Fruit fly (Drosophila melanogaster) whole organism, embryonic: ENCODE data around the gene Drp1.

Experiments used
- Antp ChIP-seq: fragments of 200-800 bp; sonication (Bioruptor generic); optimal IDR thresholded peaks from 3 replicates; lab custom pipeline; 2016; ENCODE audit warnings: missing biosample characterization, missing genetic modification characterization
- Blimp-1 ChIP-seq: fragments of 200-800 bp; sonication (Bioruptor generic); optimal IDR thresholded peaks from 3 replicates; lab custom pipeline; 2018; ENCODE audit warnings: missing biosample characterization, missing genetic modification characterization, mild to moderate bottlenecking, moderate library complexity, missing genetic modification reagents
- CG12236 ChIP-seq: fragments of 200-800 bp; sonication (Bioruptor generic); optimal IDR thresholded peaks from 2 replicates; lab custom pipeline; 2016; ENCODE audit warnings: missing biosample characterization, missing genetic modification characterization
- CG12744 ChIP-seq: fragments of 200-800 bp; sonication (Bioruptor generic); optimal IDR thresholded peaks from 2 replicates; lab custom pipeline; 2016; ENCODE audit warnings: missing biosample characterization, missing genetic modification characterization
- CG13287 ChIP-seq: fragments of 200-800 bp; sonication (Bioruptor generic); IDR thresholded peaks from 2 replicates; pipeline ENCODE4 v1.3.6; 2022; ENCODE audit warnings: missing biosample characterization, missing genetic modification characterization; ENCODE audit not compliant: partially characterized antibody
- CG15269 ChIP-seq: fragments of 200-800 bp; sonication (Bioruptor generic); optimal IDR thresholded peaks from 2 replicates; lab custom pipeline; 2018; ENCODE audit warnings: missing biosample characterization, mild to moderate bottlenecking, missing genetic modification characterization, moderate library complexity
- CG16815 ChIP-seq: fragments of 200-800 bp; sonication (Bioruptor generic); optimal IDR thresholded peaks from 3 replicates; lab custom pipeline; 2017; ENCODE audit warnings: missing biosample characterization, mild to moderate bottlenecking, missing genetic modification characterization
- CG16863 ChIP-seq: fragments of 200-800 bp; sonication (Bioruptor generic); optimal IDR thresholded peaks from 3 replicates; lab custom pipeline; 2016; ENCODE audit warnings: missing biosample characterization, missing genetic modification characterization
- CG31365 ChIP-seq: fragments of 200-800 bp; sonication (Bioruptor generic); optimal IDR thresholded peaks from 2 replicates; lab custom pipeline; 2018; ENCODE audit warnings: missing biosample characterization, mild to moderate bottlenecking, missing genetic modification characterization
- CG33213 ChIP-seq: fragments of 200-800 bp; sonication (Bioruptor generic); optimal IDR thresholded peaks from 3 replicates; lab custom pipeline; 2016; ENCODE audit warnings: missing biosample characterization, missing genetic modification characterization
- CG3995 ChIP-seq: fragments of 200-800 bp; sonication (Bioruptor generic); optimal IDR thresholded peaks from 3 replicates; lab custom pipeline; 2016; ENCODE audit warnings: missing biosample characterization, missing genetic modification characterization
- CG4617 ChIP-seq: fragments of 200-800 bp; sonication (Bioruptor generic); optimal IDR thresholded peaks from 3 replicates; lab custom pipeline; 2016; ENCODE audit warnings: missing biosample characterization, missing genetic modification characterization, borderline replicate concordance
- CG4820 ChIP-seq: fragments of 200-800 bp; sonication (Bioruptor generic); optimal IDR thresholded peaks from 3 replicates; lab custom pipeline; 2016; ENCODE audit warnings: missing biosample characterization, missing genetic modification characterization
- CG6175 ChIP-seq: fragments of 200-800 bp; sonication (Bioruptor generic); IDR thresholded peaks from 3 replicates; pipeline ENCODE4 v1.3.6; 2022; ENCODE audit warnings: missing biosample characterization, missing genetic modification characterization
- CG7357 ChIP-seq: fragments of 200-800 bp; sonication (Bioruptor generic); IDR thresholded peaks from 3 replicates; pipeline ENCODE4 v1.3.6; 2022; ENCODE audit warnings: missing biosample characterization, missing genetic modification characterization
- CG7839 ChIP-seq: fragments of 200-800 bp; sonication (Bioruptor generic); optimal IDR thresholded peaks from 3 replicates; lab custom pipeline; 2018; ENCODE audit warnings: missing biosample characterization, mild to moderate bottlenecking, missing genetic modification characterization, moderate library complexity
- CG7963 ChIP-seq: fragments of 200-800 bp; sonication (Bioruptor generic); IDR thresholded peaks from 3 replicates; pipeline ENCODE4 v1.3.6; 2022; ENCODE audit warnings: missing biosample characterization, missing genetic modification characterization; ENCODE audit not compliant: partially characterized antibody
- CG8478 ChIP-seq: fragments of >200 bp; optimal IDR thresholded peaks from 2 replicates; lab custom pipeline; 2018
- CG9609 ChIP-seq: fragments of 200-800 bp; sonication (Bioruptor generic); optimal IDR thresholded peaks from 3 replicates; lab custom pipeline; 2016; ENCODE audit warnings: missing biosample characterization, missing genetic modification characterization
- CG9727 ChIP-seq: fragments of 200-800 bp; sonication (Bioruptor generic); optimal IDR thresholded peaks from 3 replicates; lab custom pipeline; 2017; ENCODE audit warnings: missing biosample characterization, mild to moderate bottlenecking, missing genetic modification characterization
- CHES-1-like ChIP-seq: fragments of 200-800 bp; sonication (Bioruptor generic); optimal IDR thresholded peaks from 2 replicates; lab custom pipeline; 2016; ENCODE audit warnings: missing biosample characterization, missing genetic modification characterization
- CTCF ChIP-seq: fragments of 200-800 bp; sonication (Bioruptor generic); optimal IDR thresholded peaks from 2 replicates; lab custom pipeline; 2017; ENCODE audit warnings: missing biosample characterization, mild to moderate bottlenecking, missing genetic modification characterization, moderate library complexity
- Camta ChIP-seq: fragments of 200-800 bp; sonication (Bioruptor generic); optimal IDR thresholded peaks from 2 replicates; lab custom pipeline; 2016; ENCODE audit warnings: missing biosample characterization, missing genetic modification characterization
- Deaf1 ChIP-seq: fragments of 200-800 bp; optimal IDR thresholded peaks from 3 replicates; lab custom pipeline; 2019; ENCODE audit warnings: missing biosample characterization, mild to moderate bottlenecking, missing genetic modification characterization, moderate library complexity
- Dip3 ChIP-seq: fragments of 200-800 bp; sonication (Bioruptor generic); optimal IDR thresholded peaks from 3 replicates; lab custom pipeline; 2016; ENCODE audit warnings: missing biosample characterization, missing genetic modification characterization
- Dp ChIP-seq: fragments of 200-800 bp; sonication (Bioruptor generic); optimal IDR thresholded peaks from 2 replicates; lab custom pipeline; 2018; ENCODE audit warnings: missing biosample characterization, mild to moderate bottlenecking, missing genetic modification characterization, moderate library complexity
- Dref ChIP-seq: fragments of 200-800 bp; sonication (Bioruptor generic); IDR thresholded peaks from 2 replicates; pipeline ENCODE4 v1.3.6; 2022; ENCODE audit warnings: missing biosample characterization, missing genetic modification characterization
- Gug ChIP-seq: fragments of 200-800 bp; sonication (Bioruptor generic); IDR thresholded peaks from 4 replicates; pipeline ENCODE4 v1.3.6; 2022; ENCODE audit warnings: missing biosample characterization, missing genetic modification characterization
- Hsf ChIP-seq: fragments of 200-800 bp; sonication (Bioruptor generic); optimal IDR thresholded peaks from 3 replicates; lab custom pipeline; 2016; ENCODE audit warnings: missing biosample characterization, missing genetic modification characterization
- Kr ChIP-seq: fragments of 200-800 bp; sonication (Bioruptor generic); optimal IDR thresholded peaks from 2 replicates; lab custom pipeline; 2017; ENCODE audit warnings: missing biosample characterization, mild to moderate bottlenecking, missing genetic modification characterization
- MBD-R2 ChIP-seq: fragments of 200-800 bp; sonication (Bioruptor generic); IDR thresholded peaks from 2 replicates; pipeline ENCODE4 v1.3.6; 2022; ENCODE audit warnings: missing biosample characterization, missing genetic modification characterization
- PHDP ChIP-seq: fragments of 200-800 bp; sonication (Bioruptor generic); optimal IDR thresholded peaks from 3 replicates; lab custom pipeline; 2018; ENCODE audit warnings: missing biosample characterization, mild to moderate bottlenecking, missing genetic modification characterization, moderate library complexity
- Pdp1 ChIP-seq, 2 experiments: fragments of 200-800 bp; sonication (Bioruptor generic); optimal IDR thresholded peaks; 3 replicates each; lab custom pipeline; 2016; ENCODE audit warnings: missing biosample characterization in 2 of 2, missing genetic modification characterization in 2 of 2, mild to moderate bottlenecking in 1 of 2, moderate library complexity in 1 of 2
- Sry-β ChIP-seq: fragments of 200-800 bp; sonication (Bioruptor generic); optimal IDR thresholded peaks from 2 replicates; lab custom pipeline; 2018; ENCODE audit warnings: missing biosample characterization, mild to moderate bottlenecking, missing genetic modification characterization, moderate library complexity
- Xrp1 ChIP-seq: fragments of 200-800 bp; sonication (Bioruptor generic); IDR thresholded peaks from 2 replicates; pipeline ENCODE4 v1.3.6; 2022; ENCODE audit warnings: missing biosample characterization, missing genetic modification characterization
- chif ChIP-seq, 2 experiments: fragments of 200-800 bp; sonication (Bioruptor generic); optimal IDR thresholded peaks; 3 replicates each; lab custom pipeline; 2016; ENCODE audit warnings: missing biosample characterization in 2 of 2, missing genetic modification characterization in 2 of 2
- gfzf ChIP-seq: fragments of 200-800 bp; sonication (Bioruptor generic); optimal IDR thresholded peaks from 2 replicates; lab custom pipeline; 2016; ENCODE audit warnings: missing biosample characterization, mild to moderate bottlenecking, missing genetic modification characterization, moderate library complexity
- grau ChIP-seq: fragments of 200-800 bp; optimal IDR thresholded peaks from 3 replicates; lab custom pipeline; 2019; ENCODE audit warnings: missing biosample characterization, mild to moderate bottlenecking, missing genetic modification characterization, moderate library complexity
- gsb-n ChIP-seq: fragments of 200-800 bp; sonication (Bioruptor generic); optimal IDR thresholded peaks from 3 replicates; lab custom pipeline; 2018; ENCODE audit warnings: missing biosample characterization, mild to moderate bottlenecking, missing genetic modification characterization
- insv ChIP-seq, 2 experiments: fragments of 200-800 bp; sonication (Bioruptor generic); optimal IDR thresholded peaks; 3 replicates each; lab custom pipeline; 2016 to 2018; ENCODE audit warnings: missing biosample characterization in 2 of 2, missing genetic modification characterization in 2 of 2
- knrl ChIP-seq: fragments of 200-800 bp; sonication (Bioruptor generic); IDR thresholded peaks from 3 replicates; pipeline ENCODE4 v1.3.6; 2022; ENCODE audit warnings: missing biosample characterization, missing genetic modification characterization; ENCODE audit not compliant: partially characterized antibody
- lola ChIP-seq, 3 experiments: fragments of >200 bp in 2 of 3; fragments of 200-800 bp in 1 of 3; sonication (Bioruptor generic) in 1 of 3; optimal IDR thresholded peaks; 2 replicates each; lab custom pipeline; 2017 to 2019; ENCODE audit warnings: missing biosample characterization in 3 of 3, missing genetic modification characterization in 3 of 3, mild to moderate bottlenecking in 1 of 3, moderate library complexity in 1 of 3
- salm ChIP-seq: fragments of 200-800 bp; sonication (Bioruptor generic); optimal IDR thresholded peaks from 2 replicates; lab custom pipeline; 2018; ENCODE audit warnings: missing biosample characterization, mild to moderate bottlenecking, missing genetic modification characterization
- scrt ChIP-seq: fragments of 200-800 bp; sonication (Bioruptor generic); optimal IDR thresholded peaks from 2 replicates; lab custom pipeline; 2018; ENCODE audit warnings: missing biosample characterization, mild to moderate bottlenecking, missing genetic modification characterization, moderate library complexity
- shn ChIP-seq: fragments of 200-800 bp; sonication (Bioruptor generic); optimal IDR thresholded peaks from 3 replicates; lab custom pipeline; 2016; ENCODE audit warnings: missing biosample characterization, missing genetic modification characterization
- sob ChIP-seq: fragments of 200-800 bp; sonication (Bioruptor generic); IDR thresholded peaks from 2 replicates; pipeline ENCODE4 v1.3.6; 2022; ENCODE audit warnings: missing biosample characterization, missing genetic modification characterization
- trh ChIP-seq: fragments of 200-800 bp; sonication (Bioruptor generic); optimal IDR thresholded peaks from 2 replicates; lab custom pipeline; 2016; ENCODE audit warnings: missing biosample characterization, missing genetic modification characterization
- ttk ChIP-seq: fragments of 200-800 bp; sonication (Bioruptor generic); IDR thresholded peaks from 2 replicates; pipeline ENCODE4 v2.1.2; 2022; ENCODE audit warnings: missing biosample characterization, missing genetic modification characterization
- wdn ChIP-seq: fragments of 200-800 bp; sonication (Bioruptor generic); IDR thresholded peaks from 2 replicates; pipeline ENCODE4 v1.3.6; 2022; ENCODE audit warnings: missing biosample characterization, missing genetic modification characterization
- wek ChIP-seq: fragments of 200-800 bp; sonication (Bioruptor generic); optimal IDR thresholded peaks from 3 replicates; lab custom pipeline; 2018; ENCODE audit warnings: missing biosample characterization, mild to moderate bottlenecking, missing genetic modification characterization, moderate library complexity
- yki ChIP-seq: fragments of >200 bp; optimal IDR thresholded peaks from 3 replicates; lab custom pipeline; 2018
- zen ChIP-seq: fragments of 200-800 bp; sonication (Bioruptor generic); optimal IDR thresholded peaks from 3 replicates; lab custom pipeline; 2018; ENCODE audit warnings: missing biosample characterization, mild to moderate bottlenecking, missing genetic modification characterization, moderate library complexity

The Drp1 gene

dm6 chr2L:2574717-2575273, 10.4 kb downstream of the Drp1 start, which contains the start of the genes Rad1 and Sws1:
Gene Rad1, minus strand, starts transcription at chr2L:2575052.
Gene Sws1, minus strand, starts transcription at chr2L:2575052.
- no peak for TF ChIP-seq CG7839
- no peak for TF ChIP-seq CG4617
- TF ChIP-seq CG7357 (GFP tag; lab: Robert Waterston, UW) = no peak
- no peak for TF ChIP-seq Xrp1 (GFP tag; lab: Robert Waterston, UW)
- TF ChIP-seq CG13287 (GFP tag; lab: Robert Waterston, UW) = peak; percentile 35; the same call in 1 of the 2 replicates
- no peak for TF ChIP-seq Kr
- no peak for TF ChIP-seq CG33213
- TF ChIP-seq chif (GFP tag; optimal IDR thresholded peaks at IDR 0.05; lab: Kevin White, UChicago) = no peak
- TF ChIP-seq knrl (GFP tag; lab: Robert Waterston, UW) = no peak
- no peak for TF ChIP-seq lola (GFP tag; optimal IDR thresholded peaks at IDR 0.05; lab: Kevin White, UChicago)
- no peak for TF ChIP-seq Gug (GFP tag; lab: Robert Waterston, UW)
- TF ChIP-seq CG8478 = no peak
- TF ChIP-seq CG16815 (GFP tag; lab: Kevin White, UChicago) = no peak
- TF ChIP-seq CG4820 (GFP tag; lab: Kevin White, UChicago) = no peak
- TF ChIP-seq CG12236 (GFP tag; lab: Kevin White, UChicago) = no peak
- peak; percentile 92 for TF ChIP-seq Dp (GFP tag; lab: Kevin White, UChicago)
- no peak for TF ChIP-seq salm (tag; lab: Kevin White, UChicago)
- TF ChIP-seq CG6175 = no peak
- TF ChIP-seq CG15269 (tag; lab: Kevin White, UChicago) = no peak
- no peak for TF ChIP-seq CHES-1-like (GFP tag; lab: Kevin White, UChicago)
- no peak for TF ChIP-seq CG9727 (GFP tag; lab: Kevin White, UChicago)
- no peak for TF ChIP-seq CG12744 (GFP tag; lab: Kevin White, UChicago)
- peak; percentile 31 for TF ChIP-seq gfzf (GFP tag; lab: Kevin White, UChicago)
- TF ChIP-seq Antp (GFP tag; lab: Kevin White, UChicago) = no peak
- no peak for TF ChIP-seq sob (GFP tag; lab: Robert Waterston, UW)
- TF ChIP-seq Dref (GFP tag; lab: Robert Waterston, UW) = peak; percentile 43; the same call in 1 of the 2 replicates
- no peak for TF ChIP-seq Hsf (GFP tag; lab: Kevin White, UChicago)
- no peak for TF ChIP-seq wek (GFP tag; lab: Kevin White, UChicago)
- no peak for TF ChIP-seq trh (GFP tag; lab: Kevin White, UChicago)
- no peak for TF ChIP-seq CG16863 (GFP tag; lab: Kevin White, UChicago)
- no peak for TF ChIP-seq Camta
- peak in 1 of 2 experiments; percentile 57 for TF ChIP-seq Pdp1 (GFP tag; optimal IDR thresholded peaks at IDR 0.05; lab: Kevin White, UChicago)
- TF ChIP-seq zen = peak; percentile 51
- no peak for TF ChIP-seq grau
- TF ChIP-seq shn = no peak
- TF ChIP-seq CG3995 = no peak
- no peak for TF ChIP-seq Blimp-1 (GFP tag; lab: Kevin White, UChicago)
- TF ChIP-seq CTCF (GFP tag; lab: Kevin White, UChicago) = peak; percentile 57
- TF ChIP-seq CG31365 (tag; lab: Kevin White, UChicago) = no peak
- no peak for TF ChIP-seq PHDP (tag; lab: Kevin White, UChicago)
- TF ChIP-seq gsb-n (tag; lab: Kevin White, UChicago) = no peak
- no peak for TF ChIP-seq Deaf1 (tag; lab: Kevin White, UChicago)
- no peak for TF ChIP-seq scrt (GFP tag; lab: Kevin White, UChicago)
- no peak for TF ChIP-seq Dip3 (GFP tag; lab: Kevin White, UChicago)
- no peak for TF ChIP-seq yki (lab: Kevin White, UChicago)
- peak; percentile 84 for TF ChIP-seq MBD-R2 (GFP tag; lab: Robert Waterston, UW)
- no peak for TF ChIP-seq CG7963 (GFP tag; lab: Robert Waterston, UW)
- TF ChIP-seq Sry-β (GFP tag; lab: Kevin White, UChicago) = no peak
- TF ChIP-seq wdn (GFP tag; lab: Robert Waterston, UW) = no peak
- no peak for TF ChIP-seq CG9609 (GFP tag; lab: Kevin White, UChicago)
- no peak for TF ChIP-seq ttk (GFP tag; lab: Robert Waterston, UW)
- TF ChIP-seq insv (GFP tag; optimal IDR thresholded peaks at IDR 0.05; lab: Kevin White, UChicago) = peak in 1 of 2 experiments; percentile 92
